Worm (Caenorhabditis elegans): ENCODE data around the gene cam-1.

DNA sequence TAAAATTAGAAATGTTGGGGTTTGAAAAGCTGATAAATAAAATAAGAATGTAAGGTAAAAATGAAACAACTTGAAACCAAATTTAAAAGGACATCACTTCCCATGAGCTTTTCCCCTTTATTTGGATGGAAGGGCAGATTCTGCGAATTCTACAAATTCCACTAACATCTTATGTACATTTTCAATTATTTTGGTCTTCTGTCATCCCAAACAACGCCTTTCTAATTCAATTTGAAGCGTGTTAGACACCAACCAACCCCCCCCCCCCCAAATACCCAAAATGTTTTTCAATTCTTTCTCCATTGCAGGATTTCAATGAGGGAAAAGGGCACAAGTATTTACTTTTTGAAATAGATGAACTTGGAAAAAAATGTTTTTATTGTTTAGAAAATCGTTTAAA lies 44.4 kb downstream of the cam-1 start:
- TF ChIP-seq unc-39 (tag; optimal IDR thresholded peaks at IDR 0.05) = no peak
- no peak for TF ChIP-seq nhr-12 (tag; optimal IDR thresholded peaks at IDR 0.05)
- TF ChIP-seq nhr-28 (tag; optimal IDR thresholded peaks at IDR 0.05) = no peak
- TF ChIP-seq elt-3 (tag; optimal IDR thresholded peaks at IDR 0.05) = no peak

All from whole organism, mixed stage, embryonic.